Worm (Caenorhabditis elegans) whole organism, L4 larva: Measurements from ENCODE around the gene cpg-9.

Source experiments
- ces-1 ChIP-seq: fragments of 150-350 bp; sonication (generic microtip); optimal IDR thresholded peaks from 4 replicates; lab custom pipeline; 2014; ENCODE audit warnings: missing biosample characterization, missing genetic modification reagents, missing genetic modification characterization
- dve-1 ChIP-seq: sonication (generic microtip); optimal IDR thresholded peaks from 2 replicates; lab custom pipeline; 2017; ENCODE audit warnings: antibody characterized with exemption, mild to moderate bottlenecking, missing genetic modification characterization, missing compliant biosample characterization; ENCODE audit not compliant: insufficient read depth
- lin-1 ChIP-seq: fragments of 200-800 bp; sonication (Bioruptor generic); IDR thresholded peaks from 2 replicates; pipeline ENCODE4 v1.3.6; 2022; ENCODE audit warnings: missing genetic modification reagents, missing genetic modification characterization, missing compliant biosample characterization

- TF ChIP-seq dve-1 (tag; lab: Kevin White, UChicago) (no peak), ces-1 (GFP tag; lab: Kevin White, UChicago) (no peak), lin-1 (GFP tag; lab: Robert Waterston, UW) (no peak)
Observed at ce11 chrIV:3076207-3076606, 6.2 kb upstream of the cpg-9 start, which contains the start of gene Y67D8C.22.
